Fruit fly (Drosophila melanogaster) whole organism, adult: Measurements from ENCODE around the gene RpL34a.

Source experiments
- CG11617 ChIP-seq: fragments of 200-800 bp; sonication (Bioruptor generic); optimal IDR thresholded peaks from 2 replicates; lab custom pipeline; 2017; ENCODE audit warnings: mild to moderate bottlenecking, missing biosample characterization, missing genetic modification reagents, missing genetic modification characterization
- CG12768 ChIP-seq: fragments of 200-800 bp; sonication (Bioruptor generic); optimal IDR thresholded peaks from 2 replicates; lab custom pipeline; 2017; ENCODE audit warnings: missing biosample characterization, missing genetic modification characterization, mild to moderate bottlenecking, moderate library complexity, missing genetic modification reagents
- CG14711 ChIP-seq: fragments of 200-800 bp; sonication (Bioruptor generic); optimal IDR thresholded peaks from 2 replicates; lab custom pipeline; 2018; ENCODE audit warnings: missing biosample characterization, mild to moderate bottlenecking, missing genetic modification characterization, moderate library complexity
- CG1620 ChIP-seq: fragments of 200-800 bp; sonication (Bioruptor generic); optimal IDR thresholded peaks from 2 replicates; lab custom pipeline; 2016; ENCODE audit warnings: missing biosample characterization, missing genetic modification characterization
- CG33017 ChIP-seq: fragments of 200-800 bp; sonication (Bioruptor generic); optimal IDR thresholded peaks from 2 replicates; lab custom pipeline; 2018; ENCODE audit warnings: missing biosample characterization, mild to moderate bottlenecking, missing genetic modification characterization, moderate library complexity
- CG5204 ChIP-seq: fragments of 200-800 bp; sonication (Bioruptor generic); optimal IDR thresholded peaks from 2 replicates; lab custom pipeline; 2016; ENCODE audit warnings: missing biosample characterization, missing genetic modification characterization
- CG7045 ChIP-seq: fragments of 200-800 bp; sonication (Bioruptor generic); optimal IDR thresholded peaks from 2 replicates; lab custom pipeline; 2017; ENCODE audit warnings: missing biosample characterization, mild to moderate bottlenecking, missing genetic modification characterization
- CG7101 ChIP-seq: fragments of 200-800 bp; sonication (Bioruptor generic); optimal IDR thresholded peaks from 2 replicates; lab custom pipeline; 2018; ENCODE audit warnings: missing biosample characterization, mild to moderate bottlenecking, missing genetic modification characterization, moderate library complexity
- Clk ChIP-seq: fragments of 200-800 bp; sonication (Bioruptor generic); optimal IDR thresholded peaks from 2 replicates; lab custom pipeline; 2017; ENCODE audit warnings: missing biosample characterization, missing genetic modification characterization
- Crg-1 ChIP-seq: fragments of 200-800 bp; sonication (Bioruptor generic); optimal IDR thresholded peaks from 2 replicates; lab custom pipeline; 2016; ENCODE audit warnings: missing biosample characterization, missing genetic modification characterization
- Hr96 ChIP-seq: fragments of 200-800 bp; sonication (Bioruptor generic); optimal IDR thresholded peaks from 2 replicates; lab custom pipeline; 2016; ENCODE audit warnings: missing biosample characterization, missing genetic modification characterization
- Mnt ChIP-seq: fragments of 200-800 bp; sonication (Bioruptor generic); optimal IDR thresholded peaks from 2 replicates; lab custom pipeline; 2016; ENCODE audit warnings: missing biosample characterization, mild to moderate bottlenecking, missing genetic modification characterization
- bab1 ChIP-seq: fragments of 200-800 bp; sonication (Bioruptor generic); optimal IDR thresholded peaks from 3 replicates; lab custom pipeline; 2019; ENCODE audit warnings: missing biosample characterization, mild to moderate bottlenecking, missing genetic modification characterization, moderate library complexity
- cic ChIP-seq: fragments of 200-800 bp; sonication (Bioruptor generic); optimal IDR thresholded peaks from 2 replicates; lab custom pipeline; 2017; ENCODE audit warnings: missing biosample characterization, mild to moderate bottlenecking, missing genetic modification characterization, moderate library complexity
- cnc ChIP-seq, 2 experiments: fragments of >200 bp; optimal IDR thresholded peaks; 2 replicates each; lab custom pipeline; 2017
- kay ChIP-seq: fragments of 200-800 bp; sonication (Bioruptor generic); peaks from one replicate; lab custom pipeline; 2016; ENCODE audit warnings: missing biosample characterization, missing genetic modification characterization, borderline replicate concordance
- ovo ChIP-seq: fragments of 200-800 bp; sonication (Bioruptor generic); optimal IDR thresholded peaks from 2 replicates; lab custom pipeline; 2016; ENCODE audit warnings: missing biosample characterization, missing genetic modification characterization
- pad ChIP-seq: fragments of 200-800 bp; sonication (Bioruptor generic); optimal IDR thresholded peaks from 3 replicates; lab custom pipeline; 2017; ENCODE audit warnings: missing biosample characterization, missing genetic modification characterization, mild to moderate bottlenecking, moderate library complexity, missing genetic modification reagents
- tj ChIP-seq: fragments of 200-800 bp; sonication (Bioruptor generic); optimal IDR thresholded peaks from 3 replicates; lab custom pipeline; 2017; ENCODE audit warnings: missing biosample characterization, mild to moderate bottlenecking, missing genetic modification characterization, moderate library complexity
- toe ChIP-seq: fragments of 200-800 bp; sonication (Bioruptor generic); optimal IDR thresholded peaks from 2 replicates; lab custom pipeline; 2016; ENCODE audit warnings: missing biosample characterization, missing genetic modification characterization

The RpL34a gene

dm6 chr3R:26058066-26058465 lies 1.0 kb downstream of the RpL34a start, which contains the start of the genes PIG-P and Tcs6:
PIG-P (minus strand) TSS chr3R:26058223.
Tcs6 (minus strand) TSS chr3R:26058223.
- TF ChIP-seq toe, result no peak
- no peak for TF ChIP-seq cic (GFP tag; lab: Kevin White, UChicago)
- TF ChIP-seq Hr96 (GFP tag; lab: Kevin White, UChicago), result no peak
- TF ChIP-seq cnc (optimal IDR thresholded peaks at IDR 0.05; lab: Kevin White, UChicago), result no peak
- peak; percentile 17 for TF ChIP-seq Mnt (GFP tag; lab: Kevin White, UChicago)
- TF ChIP-seq pad (GFP tag; lab: Kevin White, UChicago), result no peak
- peak; percentile 27 for TF ChIP-seq bab1 (GFP tag; lab: Kevin White, UChicago)
- no peak for TF ChIP-seq Clk (GFP tag; lab: Kevin White, UChicago)
- no peak for TF ChIP-seq CG12768 (GFP tag; lab: Kevin White, UChicago)
- TF ChIP-seq Crg-1 (GFP tag; lab: Kevin White, UChicago), result no peak

- TF ChIP-seq tj (GFP tag; lab: Kevin White, UChicago), result no peak
- peak; percentile 24 for TF ChIP-seq pad (GFP tag; lab: Kevin White, UChicago)
- no peak for TF ChIP-seq CG7045 (GFP tag; lab: Kevin White, UChicago)
- TF ChIP-seq CG14711 (tag; lab: Kevin White, UChicago), result no peak
- TF ChIP-seq kay (GFP tag; lab: Kevin White, UChicago), result no peak
- peak; percentile 85 for TF ChIP-seq Mnt (GFP tag; lab: Kevin White, UChicago)
- no peak for TF ChIP-seq toe
- TF ChIP-seq ovo (GFP tag; lab: Kevin White, UChicago), result peak; percentile 29
- no peak for TF ChIP-seq CG11617 (GFP tag; lab: Kevin White, UChicago)
- TF ChIP-seq CG12768 (GFP tag; lab: Kevin White, UChicago), result no peak
- no peak for TF ChIP-seq Hr96 (GFP tag; lab: Kevin White, UChicago)
- TF ChIP-seq CG5204, result no peak
- TF ChIP-seq CG1620, result peak; percentile 21
- peak; percentile 15 for TF ChIP-seq bab1 (GFP tag; lab: Kevin White, UChicago)
- peak; percentile 52 for TF ChIP-seq CG7101 (tag; lab: Kevin White, UChicago)
- TF ChIP-seq cnc (optimal IDR thresholded peaks at IDR 0.05; lab: Kevin White, UChicago), result no peak
- TF ChIP-seq Clk (GFP tag; lab: Kevin White, UChicago), result no peak
- TF ChIP-seq Crg-1 (GFP tag; lab: Kevin White, UChicago), result peak; percentile 28
- no peak for TF ChIP-seq cic (GFP tag; lab: Kevin White, UChicago)
- no peak for TF ChIP-seq CG33017
These were observed 2.7 kb downstream of the RpL34a start, which contains the start of the genes Sld5 and CG14543 for dm6 chr3R:26056381-26056780. Sld5 (minus strand) TSS chr3R:26056547. CG14543 (plus strand) TSS chr3R:26056630.

DNA sequence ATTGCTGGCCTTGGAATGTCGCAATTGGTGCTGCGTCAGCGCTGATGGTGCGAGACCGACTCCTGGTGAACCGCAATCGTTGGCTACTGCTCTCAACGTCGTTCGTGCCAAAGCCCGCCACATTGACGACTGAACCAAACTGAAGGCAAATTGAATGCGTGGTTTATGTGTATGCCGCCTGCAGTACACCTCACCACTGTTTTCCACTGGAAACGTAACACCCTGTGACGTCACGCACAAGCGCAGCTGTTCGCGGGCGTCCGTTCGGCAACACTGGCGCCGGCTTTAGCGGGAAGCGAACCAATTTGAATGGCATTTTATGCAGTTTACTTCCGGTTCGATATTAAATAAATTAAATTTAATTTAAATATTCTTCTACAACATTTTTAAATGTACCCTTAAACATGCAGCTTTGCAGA lies 3.8 kb downstream of the RpL34a start, which contains the start of gene Cmpk:
TSS of gene Cmpk (minus strand) at position 225 of the 419 bp plus-strand sequence.
- TF ChIP-seq CG11617 (GFP tag; lab: Kevin White, UChicago), result peak; percentile 77
- TF ChIP-seq Hr96 (GFP tag; lab: Kevin White, UChicago), result peak; percentile 73
- TF ChIP-seq CG7101 (tag; lab: Kevin White, UChicago), result peak; percentile 94
- TF ChIP-seq kay (GFP tag; lab: Kevin White, UChicago), result no peak
- peak; percentile 90 for TF ChIP-seq bab1 (GFP tag; lab: Kevin White, UChicago)
- no peak for TF ChIP-seq CG5204
- TF ChIP-seq Mnt (GFP tag; lab: Kevin White, UChicago), result peak; percentile 90
- peak; percentile 84 for TF ChIP-seq cic (GFP tag; lab: Kevin White, UChicago)
- no peak for TF ChIP-seq cnc (optimal IDR thresholded peaks at IDR 0.05; lab: Kevin White, UChicago)
- TF ChIP-seq CG1620, result peak; percentile 82
- TF ChIP-seq Clk (GFP tag; lab: Kevin White, UChicago), result peak; percentile 37
- TF ChIP-seq CG7045 (GFP tag; lab: Kevin White, UChicago), result peak; percentile 68
- peak; percentile 84 for TF ChIP-seq pad (GFP tag; lab: Kevin White, UChicago)
- TF ChIP-seq CG12768 (GFP tag; lab: Kevin White, UChicago), result peak; percentile 87
- TF ChIP-seq Crg-1 (GFP tag; lab: Kevin White, UChicago), result peak; percentile 95
- TF ChIP-seq ovo (GFP tag; lab: Kevin White, UChicago), result peak; percentile 51
- peak; percentile 99 for TF ChIP-seq tj (GFP tag; lab: Kevin White, UChicago)
- peak; percentile 56 for TF ChIP-seq toe
- TF ChIP-seq CG14711 (tag; lab: Kevin White, UChicago), result peak; percentile 77
- TF ChIP-seq CG33017, result peak; percentile 87

- no peak for TF ChIP-seq CG14711 (tag; lab: Kevin White, UChicago)
- no peak for TF ChIP-seq CG33017
- peak; percentile 48 for TF ChIP-seq CG7045 (GFP tag; lab: Kevin White, UChicago)
- peak; percentile 52 for TF ChIP-seq CG11617 (GFP tag; lab: Kevin White, UChicago)
- no peak for TF ChIP-seq CG5204
- peak; percentile 86 for TF ChIP-seq kay (GFP tag; lab: Kevin White, UChicago)
- peak; percentile 68 for TF ChIP-seq CG1620
- TF ChIP-seq CG12768 (GFP tag; lab: Kevin White, UChicago), result peak; percentile 39
- TF ChIP-seq cic (GFP tag; lab: Kevin White, UChicago), result no peak
- no peak for TF ChIP-seq Clk (GFP tag; lab: Kevin White, UChicago)
- no peak for TF ChIP-seq toe
- TF ChIP-seq ovo (GFP tag; lab: Kevin White, UChicago), result peak; percentile 54
- no peak for TF ChIP-seq Hr96 (GFP tag; lab: Kevin White, UChicago)
- TF ChIP-seq CG7101 (tag; lab: Kevin White, UChicago), result peak; percentile 17
- peak; percentile 27 for TF ChIP-seq pad (GFP tag; lab: Kevin White, UChicago)
These were observed 6.7 kb downstream of the RpL34a start, which contains the start of the genes Exo84 and Vps2 for dm6 chr3R:26052150-26052908. Exo84 (minus strand) TSS chr3R:26052257. Vps2 (plus strand) TSS chr3R:26052821.
